Worm (Caenorhabditis elegans) whole organism, L4/young adult: ENCODE results near the gene F43C1.5.

ENCODE experiments used
- dao-5 ChIP-seq: sonication (generic microtip); optimal IDR thresholded peaks from 2 replicates; lab custom pipeline; 2016; ENCODE audit warnings: missing genotype, missing genetic modification characterization, moderate library complexity, missing compliant biosample characterization
- him-1 ChIP-seq: sonication (generic microtip); optimal IDR thresholded peaks from 2 replicates; lab custom pipeline; 2016; ENCODE audit warnings: missing genotype, missing genetic modification reagents, missing genetic modification characterization, missing compliant biosample characterization

DNA sequence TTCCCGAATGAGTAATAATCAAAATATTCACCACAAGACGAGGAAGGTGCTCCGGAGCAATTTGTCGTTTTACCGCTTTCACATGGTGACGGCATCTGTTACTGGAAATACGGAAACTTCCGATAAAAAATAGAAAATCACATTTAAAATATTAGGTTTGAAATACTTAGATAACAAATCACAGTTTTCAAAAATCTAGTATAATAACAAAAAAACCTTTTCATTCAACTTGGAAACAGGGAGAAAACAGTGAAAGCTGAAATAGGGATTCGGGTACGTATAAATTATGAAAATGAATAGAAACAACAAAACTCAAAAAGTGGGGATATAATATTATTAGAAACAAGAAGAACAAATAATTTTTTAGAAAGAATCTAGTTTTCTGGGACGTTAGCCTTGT, 47.6 kb upstream of the F43C1.5 start, which contains the start of gene C16C10.1:
- TF ChIP-seq dao-5 (tag; lab: Kevin White, UChicago): no peak
- TF ChIP-seq him-1 (tag; lab: Kevin White, UChicago): no peak
